Worm (Caenorhabditis elegans) whole organism, L1 larva: Measurements from ENCODE around the gene ceh-32.
A peak's percentile ranks its signal among the peaks of the same experiment; 100 is the strongest.

Experiments used
- aha-1 ChIP-seq: fragments of 150-350 bp; optimal IDR thresholded peaks from 2 replicates; lab custom pipeline; 2014; ENCODE audit warnings: missing biosample characterization, missing genetic modification characterization
- ceh-8 ChIP-seq: fragments of 200-800 bp; sonication (Bioruptor generic); optimal IDR thresholded peaks from 2 replicates; lab custom pipeline; 2018; ENCODE audit warnings: mild to moderate bottlenecking, missing genetic modification characterization, moderate library complexity, missing compliant biosample characterization
- ceh-82 ChIP-seq, 3 experiments: fragments of 150-350 bp in 1 of 3; sonication (generic microtip) in 2 of 3; optimal IDR thresholded peaks; 2 replicates each; lab custom pipeline; 2014 to 2017; ENCODE audit warnings: missing biosample characterization in 3 of 3, missing genetic modification characterization in 3 of 3
- ces-1 ChIP-seq: fragments of 150-350 bp; optimal IDR thresholded peaks from 2 replicates; lab custom pipeline; 2014; ENCODE audit warnings: missing biosample characterization, missing genetic modification reagents, missing genetic modification characterization
- dsc-1 ChIP-seq: sonication (generic microtip); optimal IDR thresholded peaks from 2 replicates; lab custom pipeline; 2016; ENCODE audit warnings: mild to moderate bottlenecking, missing genetic modification characterization, missing compliant biosample characterization
- efl-1 ChIP-seq, 4 experiments: fragments of 150-350 bp; optimal IDR thresholded peaks in 3 of 4; peaks in 1 of 4; 1 replicate in 1 of 4; 2 replicates in 3 of 4; lab custom pipeline; 2014; ENCODE audit warnings: missing biosample characterization in 2 of 4, missing genetic modification characterization in 2 of 4, missing genetic modification reagents in 2 of 4
- efl-3 ChIP-seq: fragments of 200-800 bp; sonication (Bioruptor generic); optimal IDR thresholded peaks from 2 replicates; lab custom pipeline; 2018; ENCODE audit warnings: mild to moderate bottlenecking, missing genetic modification characterization, missing compliant biosample characterization
- egl-13 ChIP-seq: sonication (generic microtip); optimal IDR thresholded peaks from 2 replicates; lab custom pipeline; 2016; ENCODE audit warnings: missing genotype, missing genetic modification reagents, missing genetic modification characterization, missing compliant biosample characterization
- elt-2 ChIP-seq: sonication (generic microtip); optimal IDR thresholded peaks from 2 replicates; lab custom pipeline; 2016; ENCODE audit warnings: missing genetic modification characterization, mild to moderate bottlenecking, inconsistent platforms, missing compliant biosample characterization, missing genetic modification reagents
- ets-5 ChIP-seq: fragments of 200-800 bp; sonication (Bioruptor generic); IDR thresholded peaks from 2 replicates; pipeline ENCODE4 v1.3.6; 2022; ENCODE audit warnings: missing genetic modification characterization, missing compliant biosample characterization
- fkh-10 ChIP-seq: sonication (generic microtip); optimal IDR thresholded peaks from 2 replicates; lab custom pipeline; 2017; ENCODE audit warnings: missing biosample characterization, missing genetic modification reagents, missing genetic modification characterization
- fkh-4 ChIP-seq: sonication (generic microtip); optimal IDR thresholded peaks from 2 replicates; lab custom pipeline; 2016; ENCODE audit warnings: missing compliant biosample characterization, missing genetic modification characterization, borderline replicate concordance
- fkh-8 ChIP-seq: sonication (generic microtip); optimal IDR thresholded peaks from 2 replicates; lab custom pipeline; 2016; ENCODE audit warnings: mild to moderate bottlenecking, missing genetic modification characterization, missing compliant biosample characterization
- fos-1 ChIP-seq: fragments of 150-350 bp; optimal IDR thresholded peaks from 2 replicates; lab custom pipeline; 2014; ENCODE audit warnings: missing biosample characterization, missing genetic modification characterization
- irx-1 ChIP-seq: sonication (generic microtip); optimal IDR thresholded peaks from 2 replicates; lab custom pipeline; 2016; ENCODE audit warnings: missing genetic modification characterization, missing compliant biosample characterization
- isw-1 ChIP-seq: fragments of 200-800 bp; sonication (Bioruptor generic); IDR thresholded peaks from 2 replicates; pipeline ENCODE4 v1.3.6; 2022; ENCODE audit warnings: missing genetic modification characterization, missing compliant biosample characterization
- lin-14 ChIP-seq: fragments of 200-800 bp; sonication (Bioruptor generic); optimal IDR thresholded peaks from 2 replicates; lab custom pipeline; 2018; ENCODE audit warnings: mild to moderate bottlenecking, missing genetic modification characterization, moderate library complexity, missing compliant biosample characterization
- lin-39 ChIP-seq: fragments of 150-350 bp; optimal IDR thresholded peaks from 2 replicates; lab custom pipeline; 2014; ENCODE audit warnings: missing biosample characterization, missing genetic modification reagents, missing genetic modification characterization
- lir-3 ChIP-seq: sonication (generic microtip); optimal IDR thresholded peaks from 2 replicates; lab custom pipeline; 2016; ENCODE audit warnings: mild to moderate bottlenecking, missing genetic modification characterization, moderate library complexity, missing compliant biosample characterization; ENCODE audit not compliant: poor library complexity
- mdl-1 ChIP-seq, 2 experiments: fragments of 150-350 bp; optimal IDR thresholded peaks; 2 replicates each; lab custom pipeline; 2014 to 2017; ENCODE audit warnings: missing biosample characterization in 2 of 2, missing genetic modification characterization in 2 of 2, inconsistent platforms in 1 of 2
- mep-1 ChIP-seq: fragments of 150-350 bp; optimal IDR thresholded peaks from 2 replicates; lab custom pipeline; 2014; ENCODE audit warnings: missing biosample characterization, missing genetic modification characterization
- nhr-11 ChIP-seq: fragments of 150-350 bp; optimal IDR thresholded peaks from 2 replicates; lab custom pipeline; 2014; ENCODE audit warnings: missing biosample characterization, missing genetic modification characterization
- nhr-19 ChIP-seq: fragments of 200-800 bp; sonication (Bioruptor generic); conservative IDR thresholded peaks from 2 replicates; pipeline ENCODE4 v1.3.6; 2022; ENCODE audit warnings: missing genetic modification characterization, missing compliant biosample characterization
- nhr-28 ChIP-seq: fragments of 150-350 bp; optimal IDR thresholded peaks from 2 replicates; lab custom pipeline; 2014; ENCODE audit warnings: missing biosample characterization, missing genetic modification characterization
- nhr-76 ChIP-seq: sonication (generic microtip); optimal IDR thresholded peaks from 2 replicates; lab custom pipeline; 2017; ENCODE audit warnings: missing biosample characterization, missing genetic modification characterization
- nhr-84 ChIP-seq: sonication (generic microtip); optimal IDR thresholded peaks from 2 replicates; lab custom pipeline; 2017; ENCODE audit warnings: missing biosample characterization, missing genetic modification characterization
- pag-3 ChIP-seq: sonication (generic microtip); optimal IDR thresholded peaks from 2 replicates; lab custom pipeline; 2017; ENCODE audit warnings: missing genetic modification characterization, mild to moderate bottlenecking, missing compliant biosample characterization, antibody characterized with exemption, borderline replicate concordance; ENCODE audit not compliant: insufficient read depth
- pax-3 ChIP-seq: fragments of 200-800 bp; sonication (Bioruptor generic); optimal IDR thresholded peaks from 2 replicates; lab custom pipeline; 2018; ENCODE audit warnings: mild to moderate bottlenecking, missing genetic modification characterization, moderate library complexity, missing compliant biosample characterization
- skn-1 ChIP-seq: fragments of 150-350 bp; optimal IDR thresholded peaks from 2 replicates; lab custom pipeline; 2014; ENCODE audit warnings: missing biosample characterization, missing genetic modification characterization
- tbx-2 ChIP-seq: sonication (generic microtip); optimal IDR thresholded peaks from 2 replicates; lab custom pipeline; 2016; ENCODE audit warnings: missing genetic modification characterization, missing compliant biosample characterization
- zag-1 ChIP-seq: fragments of 150-350 bp; optimal IDR thresholded peaks from 2 replicates; lab custom pipeline; 2014; ENCODE audit warnings: missing biosample characterization, missing genetic modification characterization
- zip-4 ChIP-seq: fragments of 200-800 bp; sonication (Bioruptor generic); optimal IDR thresholded peaks from 2 replicates; lab custom pipeline; 2018; ENCODE audit warnings: mild to moderate bottlenecking, missing genetic modification characterization, moderate library complexity, missing compliant biosample characterization

Gene ceh-32

DNA sequence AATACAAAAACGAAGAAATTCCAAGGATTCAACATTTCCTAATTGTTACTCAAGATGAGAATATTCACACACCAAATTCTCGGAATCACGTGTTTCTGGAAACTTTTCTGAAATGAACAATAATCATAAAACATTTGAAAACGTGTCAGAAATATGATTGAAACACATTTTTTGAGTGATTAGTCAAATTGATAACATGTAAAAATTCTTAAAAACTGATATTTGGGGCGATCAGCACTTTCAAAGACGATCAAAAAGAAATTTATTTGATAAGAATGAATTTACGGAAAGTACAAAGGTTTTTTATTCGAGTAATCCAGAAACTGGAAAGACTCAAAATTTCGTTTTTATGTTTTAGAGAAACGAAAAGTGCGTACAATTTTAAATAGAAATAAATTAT lies 10.6 kb upstream of the ceh-32 start, which contains the start of gene tre-3:
TSS of gene tre-3 (minus strand) at position 107 of the 400 bp plus-strand sequence.
- TF ChIP-seq elt-2, result peak; percentile 29
- TF ChIP-seq efl-1 (optimal IDR thresholded peaks at IDR 0.05; lab: Kevin White, UChicago), result no peak
- peak in 1 of 2 experiments; percentile 51 for TF ChIP-seq efl-1 (GFP tag; optimal IDR thresholded peaks at IDR 0.05 in 1 of 2; lab: Kevin White, UChicago)
- TF ChIP-seq tbx-2 (tag; lab: Kevin White, UChicago), result no peak

DNA sequence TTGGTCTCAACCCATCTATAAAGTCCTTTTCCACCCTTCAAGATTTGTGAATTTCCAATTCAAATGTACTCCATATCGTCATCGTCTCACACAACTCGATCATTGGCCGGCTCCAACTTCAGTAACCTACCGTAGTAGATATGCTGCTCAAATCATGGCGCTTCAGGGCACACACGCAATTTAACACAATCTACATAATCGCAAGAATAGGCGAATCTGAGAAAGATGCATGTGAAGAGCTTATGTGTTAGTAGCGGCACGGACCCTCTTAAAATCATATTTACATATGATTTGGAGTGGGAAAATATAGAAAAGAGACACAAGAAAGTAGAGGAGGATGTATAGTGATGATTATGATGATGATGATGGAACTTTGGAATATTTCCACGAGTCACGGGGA lies 6.6 kb upstream of the ceh-32 start:
- TF ChIP-seq pax-3 (tag; lab: Kevin White, UChicago), result no peak
- TF ChIP-seq fkh-10 (GFP tag; lab: Kevin White, UChicago), result peak; percentile 69
- TF ChIP-seq zip-4 (GFP tag; lab: Kevin White, UChicago), result no peak
- peak; percentile 44 for TF ChIP-seq lin-14

DNA sequence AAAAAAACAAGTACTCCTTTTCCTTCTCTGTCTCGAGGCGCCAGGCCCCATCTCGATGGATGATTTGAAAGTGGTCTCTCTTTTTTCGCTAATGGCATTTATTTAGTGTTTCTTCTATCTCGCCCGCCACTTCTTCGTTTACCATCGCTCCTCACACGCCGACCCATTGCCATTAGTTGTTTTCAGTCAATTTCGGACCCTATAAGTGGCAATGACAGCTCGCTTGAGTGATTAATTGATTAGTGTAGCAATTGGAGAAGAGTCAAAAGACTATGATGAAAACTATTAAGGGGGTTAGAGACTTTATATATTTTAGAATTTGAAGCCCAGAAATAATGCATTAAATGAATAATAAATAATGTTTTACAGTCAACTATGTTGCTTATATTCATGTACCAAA lies 1.2 kb upstream of the ceh-32 start:
- no peak for TF ChIP-seq fos-1 (tag; lab: Kevin White, UChicago)
- peak; percentile 95 for TF ChIP-seq ceh-8
- TF ChIP-seq ets-5 (GFP tag; lab: Robert Waterston, UW), result no peak
- peak; percentile 39 for TF ChIP-seq lin-14

DNA sequence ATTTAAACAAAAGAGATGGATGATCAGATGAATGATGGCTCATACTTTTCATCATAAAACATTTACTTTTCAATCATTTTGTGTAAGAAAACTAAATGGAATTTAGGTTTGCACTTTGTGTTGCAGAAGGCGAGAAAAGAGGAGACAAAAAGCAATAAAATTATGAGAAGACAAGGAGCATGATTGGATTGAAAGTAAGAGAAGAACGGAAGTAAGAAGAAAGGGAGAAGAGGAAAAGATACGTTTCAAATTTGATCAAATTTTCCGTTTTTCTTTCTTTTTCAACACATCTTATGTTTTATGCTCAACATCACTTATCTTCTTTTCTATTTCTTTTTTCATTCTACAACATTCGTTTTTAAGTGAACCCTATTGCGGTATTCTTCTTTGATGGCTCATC lies 542 bp downstream of the ceh-32 start:
- peak; percentile 1 for TF ChIP-seq lin-14
- no peak for TF ChIP-seq pax-3 (tag; lab: Kevin White, UChicago)
- TF ChIP-seq fkh-10 (GFP tag; lab: Kevin White, UChicago), result peak; percentile 84

DNA sequence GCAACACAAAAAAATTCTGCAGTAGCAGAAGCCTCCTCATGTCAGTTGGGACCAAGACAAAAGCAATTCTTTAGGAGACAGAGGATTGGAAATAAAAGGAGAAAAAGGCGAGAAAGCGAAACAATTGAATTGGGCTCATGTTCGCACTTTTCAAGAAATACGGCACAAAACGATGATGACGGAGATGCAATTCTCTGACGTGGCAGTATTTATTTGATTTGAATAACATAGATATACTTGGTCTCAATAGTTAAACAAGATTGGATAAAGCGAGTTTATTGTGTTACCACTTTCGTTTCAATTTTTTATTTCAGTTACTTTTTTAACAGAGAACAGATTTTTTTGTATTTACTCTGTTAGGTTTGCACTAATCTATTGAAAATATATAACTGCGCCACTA lies 7.7 kb downstream of the ceh-32 start:
- TF ChIP-seq lin-39 (tag; lab: Kevin White, UChicago) (no peak), lin-14 (peak; percentile 70), fkh-10 (GFP tag; lab: Kevin White, UChicago) (peak; percentile 62)

DNA sequence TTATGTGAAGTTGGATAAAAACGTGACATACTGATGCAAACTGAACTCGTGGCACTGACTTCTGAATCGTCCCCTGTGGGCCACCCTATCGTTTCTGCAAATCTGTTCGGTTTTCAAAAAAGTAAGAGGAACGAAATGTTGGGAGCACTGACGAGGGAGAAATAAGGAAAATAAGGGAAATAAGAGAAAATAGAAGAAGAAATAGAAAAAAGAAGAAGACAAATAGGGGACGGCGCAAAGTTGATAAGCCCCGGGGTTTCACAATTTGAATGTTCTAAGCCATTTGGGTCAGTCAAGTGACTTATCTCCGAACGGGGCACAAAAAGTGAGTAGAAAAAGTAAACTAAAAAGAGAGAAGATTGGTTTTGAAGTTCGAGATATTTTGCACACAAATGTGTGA lies 9.6 kb downstream of the ceh-32 start, which contains the start of gene W05E10.5:
TSS of gene W05E10.5 (minus strand) at position 101 of the 400 bp plus-strand sequence.
- TF ChIP-seq fkh-4 (tag; lab: Kevin White, UChicago), result no peak
- TF ChIP-seq nhr-84, result no peak
- TF ChIP-seq nhr-76 (tag; lab: Kevin White, UChicago), result no peak
- TF ChIP-seq skn-1, result no peak
- no peak for TF ChIP-seq mep-1 (tag; lab: Kevin White, UChicago)
- no peak for TF ChIP-seq efl-1 (optimal IDR thresholded peaks at IDR 0.05; lab: Kevin White, UChicago)
- peak in 1 of 2 experiments; percentile 41 for TF ChIP-seq efl-1 (GFP tag; optimal IDR thresholded peaks at IDR 0.05 in 1 of 2; lab: Kevin White, UChicago)
- TF ChIP-seq nhr-28 (tag; lab: Kevin White, UChicago), result no peak

DNA sequence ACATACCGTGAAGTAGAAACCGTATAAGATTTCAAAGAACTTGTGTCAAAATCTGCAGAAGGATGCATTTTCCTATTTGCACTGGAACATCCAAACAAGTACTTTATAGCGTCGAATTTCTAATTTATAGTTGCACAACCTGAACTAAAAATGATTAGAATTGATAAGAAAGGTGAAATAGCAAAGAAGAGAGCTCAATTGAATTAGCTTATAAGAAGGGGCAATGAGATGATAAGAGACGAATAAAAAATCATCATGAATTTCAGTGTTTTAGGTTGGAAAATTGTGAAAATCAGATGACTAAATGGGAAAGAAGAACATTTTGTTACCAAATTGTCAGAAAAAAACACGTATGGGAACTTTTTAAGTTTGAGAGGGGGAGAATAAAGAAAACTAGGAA lies 13.6 kb downstream of the ceh-32 start, which contains the start of gene W05E10.1:
TSS of gene W05E10.1 (minus strand) at position 139 of the 400 bp plus-strand sequence.
- TF ChIP-seq elt-2 (peak; percentile 55), efl-1 (optimal IDR thresholded peaks at IDR 0.05; lab: Kevin White, UChicago) (no peak), efl-1 (GFP tag; optimal IDR thresholded peaks at IDR 0.05 in 1 of 2; lab: Kevin White, UChicago) (peak in 1 of 2 experiments; percentile 53), aha-1 (no peak)
- TF ChIP-seq, all 84 proteins: peak for 2

DNA sequence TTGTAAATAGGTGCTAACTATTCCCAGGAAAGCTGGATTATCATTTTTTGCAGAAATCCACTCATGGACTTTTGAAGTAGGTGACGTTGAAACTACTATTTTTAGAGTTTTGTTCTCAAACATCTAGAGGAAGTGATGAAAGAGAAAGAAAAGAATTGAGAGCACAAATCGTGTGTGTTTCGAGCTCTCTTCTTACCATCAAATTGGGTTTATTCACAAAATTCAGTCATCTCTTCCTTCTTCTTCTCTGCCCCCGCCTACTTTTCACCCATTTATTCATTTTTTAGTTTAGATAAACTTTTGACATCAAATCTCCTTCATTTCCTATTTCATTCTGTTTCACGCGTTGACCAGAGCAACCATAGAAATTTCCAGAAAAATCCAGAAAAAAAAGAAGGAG lies 18.3 kb downstream of the ceh-32 start, which contains the start of gene W05E10.2:
TSS of gene W05E10.2 (plus strand) at position 301 of the 400 bp plus-strand sequence.
- no peak for TF ChIP-seq mep-1 (tag; lab: Kevin White, UChicago)
- TF ChIP-seq irx-1 (tag; lab: Kevin White, UChicago), result no peak
- no peak for TF ChIP-seq pag-3 (tag; lab: Kevin White, UChicago)
- peak; percentile 25 for TF ChIP-seq lin-14
- TF ChIP-seq fkh-10 (GFP tag; lab: Kevin White, UChicago), result peak; percentile 15
- TF ChIP-seq zag-1 (tag; lab: Kevin White, UChicago), result no peak
- no peak for TF ChIP-seq efl-3 (GFP tag; lab: Kevin White, UChicago)
- no peak for TF ChIP-seq egl-13
- TF ChIP-seq nhr-19, result no peak
- no peak for TF ChIP-seq mdl-1 (tag; optimal IDR thresholded peaks at IDR 0.05; lab: Kevin White, UChicago)
- TF ChIP-seq lir-3, result no peak
- TF ChIP-seq isw-1, result no peak
- TF ChIP-seq ces-1 (GFP tag; lab: Kevin White, UChicago), result no peak
- no peak for TF ChIP-seq fkh-8 (tag; lab: Kevin White, UChicago)
- TF ChIP-seq dsc-1 (tag; lab: Kevin White, UChicago), result peak; percentile 59
- TF ChIP-seq nhr-11 (tag; lab: Kevin White, UChicago), result no peak
- no peak for TF ChIP-seq ceh-82 (tag; optimal IDR thresholded peaks at IDR 0.05; lab: Kevin White, UChicago)
- TF ChIP-seq tbx-2 (tag; lab: Kevin White, UChicago), result no peak
